Fruit fly (Drosophila melanogaster) whole organism, prepupa: ENCODE results near the gene CG11714.
A peak's percentile ranks its signal among the peaks of the same experiment; 100 is the strongest.

Experiments
- Blimp-1 ChIP-seq: fragments of 200-800 bp; sonication (Bioruptor generic); optimal IDR thresholded peaks from 3 replicates; lab custom pipeline; 2017; ENCODE audit warnings: missing biosample characterization, missing genetic modification characterization, mild to moderate bottlenecking, moderate library complexity, missing genetic modification reagents
- CG10631 ChIP-seq: fragments of 200-800 bp; sonication (Bioruptor generic); optimal IDR thresholded peaks from 2 replicates; lab custom pipeline; 2016; ENCODE audit warnings: missing biosample characterization, missing genetic modification characterization
- CG11294 ChIP-seq: fragments of 200-800 bp; sonication (Bioruptor generic); IDR thresholded peaks from 2 replicates; pipeline ENCODE4 v1.3.6; 2022; ENCODE audit warnings: missing biosample characterization, missing genetic modification characterization
- CG11762 ChIP-seq: fragments of 200-800 bp; sonication (Bioruptor generic); optimal IDR thresholded peaks from 3 replicates; lab custom pipeline; 2016; ENCODE audit warnings: missing biosample characterization, missing genetic modification characterization; ENCODE audit not compliant: insufficient read depth
- CG11902 ChIP-seq: fragments of 200-800 bp; sonication (Bioruptor generic); optimal IDR thresholded peaks from 3 replicates; lab custom pipeline; 2016; ENCODE audit warnings: missing biosample characterization, missing genetic modification characterization
- CG1621 ChIP-seq: fragments of 200-800 bp; sonication (Bioruptor generic); optimal IDR thresholded peaks from 3 replicates; lab custom pipeline; 2018; ENCODE audit warnings: missing biosample characterization, mild to moderate bottlenecking, missing genetic modification characterization
- CG16779 ChIP-seq: fragments of 200-800 bp; sonication (Bioruptor generic); optimal IDR thresholded peaks from 3 replicates; lab custom pipeline; 2017; ENCODE audit warnings: missing biosample characterization, mild to moderate bottlenecking, missing genetic modification characterization
- CG3032 ChIP-seq: fragments of 200-800 bp; optimal IDR thresholded peaks from 2 replicates; lab custom pipeline; 2019; ENCODE audit warnings: missing biosample characterization, mild to moderate bottlenecking, missing genetic modification characterization, moderate library complexity
- CG31627 ChIP-seq: fragments of 200-800 bp; sonication (Bioruptor generic); optimal IDR thresholded peaks from 3 replicates; lab custom pipeline; 2016; ENCODE audit warnings: missing biosample characterization, missing genetic modification characterization
- CG32006 ChIP-seq: fragments of 200-800 bp; sonication (Bioruptor generic); optimal IDR thresholded peaks from 3 replicates; lab custom pipeline; 2017; ENCODE audit warnings: missing biosample characterization, mild to moderate bottlenecking, missing genetic modification characterization
- CG34406 ChIP-seq: fragments of 200-800 bp; sonication (Bioruptor generic); optimal IDR thresholded peaks from 3 replicates; lab custom pipeline; 2016; ENCODE audit warnings: missing biosample characterization, missing genetic modification characterization
- CG4318 ChIP-seq: fragments of 200-800 bp; sonication (Bioruptor generic); optimal IDR thresholded peaks from 3 replicates; lab custom pipeline; 2017; ENCODE audit warnings: missing biosample characterization, mild to moderate bottlenecking, missing genetic modification characterization
- CG6163 ChIP-seq: fragments of 200-800 bp; sonication (Bioruptor generic); IDR thresholded peaks from 3 replicates; pipeline ENCODE4 v1.3.6; 2022; ENCODE audit warnings: missing biosample characterization, missing genetic modification characterization
- CG6276 ChIP-seq: fragments of 200-800 bp; sonication (Bioruptor generic); optimal IDR thresholded peaks from 2 replicates; lab custom pipeline; 2017; ENCODE audit warnings: missing biosample characterization, mild to moderate bottlenecking, missing genetic modification characterization
- CG6808 ChIP-seq: fragments of 200-800 bp; sonication (Bioruptor generic); optimal IDR thresholded peaks from 3 replicates; lab custom pipeline; 2017; ENCODE audit warnings: missing biosample characterization, missing genetic modification characterization, mild to moderate bottlenecking, moderate library complexity, missing genetic modification reagents
- CG6854 ChIP-seq: fragments of 200-800 bp; sonication (Bioruptor generic); optimal IDR thresholded peaks from 2 replicates; lab custom pipeline; 2017; ENCODE audit warnings: missing biosample characterization, mild to moderate bottlenecking, missing genetic modification characterization
- CG7368 ChIP-seq: fragments of 200-800 bp; sonication (Bioruptor generic); optimal IDR thresholded peaks from 3 replicates; lab custom pipeline; 2016; ENCODE audit warnings: missing biosample characterization, missing genetic modification characterization
- CG8119 ChIP-seq: fragments of 200-800 bp; sonication (Bioruptor generic); IDR thresholded peaks from 3 replicates; pipeline ENCODE4 v1.3.6; 2022; ENCODE audit warnings: missing biosample characterization, missing genetic modification characterization
- CG8319 ChIP-seq: fragments of 200-800 bp; sonication (Bioruptor generic); optimal IDR thresholded peaks from 3 replicates; lab custom pipeline; 2016; ENCODE audit warnings: missing biosample characterization, missing genetic modification characterization
- CG8632 ChIP-seq: fragments of 200-800 bp; sonication (Bioruptor generic); optimal IDR thresholded peaks from 3 replicates; lab custom pipeline; 2016; ENCODE audit warnings: missing biosample characterization, missing genetic modification characterization
- CG9139 ChIP-seq: fragments of 200-800 bp; sonication (Bioruptor generic); optimal IDR thresholded peaks from 3 replicates; lab custom pipeline; 2017; ENCODE audit warnings: missing biosample characterization, mild to moderate bottlenecking, missing genetic modification characterization
- Eip75B ChIP-seq: fragments of 200-800 bp; sonication (Bioruptor generic); optimal IDR thresholded peaks from 3 replicates; lab custom pipeline; 2016; ENCODE audit warnings: missing biosample characterization, missing genetic modification characterization
- Eip78C ChIP-seq: fragments of 200-800 bp; sonication (Bioruptor generic); peaks from one replicate; lab custom pipeline; 2016; ENCODE audit warnings: missing biosample characterization, missing genetic modification characterization
- Eip93F ChIP-seq: fragments of 200-800 bp; sonication (Bioruptor generic); optimal IDR thresholded peaks from 2 replicates; lab custom pipeline; 2016; ENCODE audit warnings: missing biosample characterization, mild to moderate bottlenecking, missing genetic modification characterization
- Ets21C ChIP-seq: fragments of 200-800 bp; sonication (Bioruptor generic); optimal IDR thresholded peaks from 3 replicates; lab custom pipeline; 2016; ENCODE audit warnings: missing biosample characterization, missing genetic modification characterization
- Ets96B ChIP-seq: fragments of 200-800 bp; optimal IDR thresholded peaks from 2 replicates; lab custom pipeline; 2019; ENCODE audit warnings: missing biosample characterization, mild to moderate bottlenecking, missing genetic modification characterization, moderate library complexity
- Gug ChIP-seq: fragments of 200-800 bp; sonication (Bioruptor generic); IDR thresholded peaks from 2 replicates; pipeline ENCODE4 v1.3.6; 2022; ENCODE audit warnings: missing biosample characterization, missing genetic modification characterization
- Hr38 ChIP-seq: sonication (Bioruptor generic); optimal IDR thresholded peaks from 2 replicates; lab custom pipeline; 2016; ENCODE audit warnings: missing biosample characterization, missing genetic modification characterization
- Hr39 ChIP-seq: fragments of 200-800 bp; sonication (Bioruptor generic); optimal IDR thresholded peaks from 2 replicates; lab custom pipeline; 2016; ENCODE audit warnings: missing biosample characterization, missing genetic modification characterization
- Hr4 ChIP-seq: fragments of 200-800 bp; sonication (Bioruptor generic); optimal IDR thresholded peaks from 3 replicates; lab custom pipeline; 2016; ENCODE audit warnings: missing biosample characterization, missing genetic modification characterization
- Met ChIP-seq: fragments of 200-800 bp; sonication (Bioruptor generic); optimal IDR thresholded peaks from 3 replicates; lab custom pipeline; 2016; ENCODE audit warnings: missing biosample characterization, missing genetic modification characterization
- OdsH ChIP-seq: fragments of 200-800 bp; sonication (Bioruptor generic); optimal IDR thresholded peaks from 3 replicates; lab custom pipeline; 2016; ENCODE audit warnings: missing biosample characterization, missing genetic modification characterization
- Smox ChIP-seq: fragments of 200-800 bp; sonication (Bioruptor generic); optimal IDR thresholded peaks from 3 replicates; lab custom pipeline; 2016; ENCODE audit warnings: missing biosample characterization, missing genetic modification characterization
- Sox102F ChIP-seq: fragments of 200-800 bp; sonication (Bioruptor generic); optimal IDR thresholded peaks from 2 replicates; lab custom pipeline; 2016; ENCODE audit warnings: missing biosample characterization, mild to moderate bottlenecking, missing genetic modification characterization
- Sox14 ChIP-seq: fragments of 200-800 bp; sonication (Bioruptor generic); optimal IDR thresholded peaks from 3 replicates; lab custom pipeline; 2016; ENCODE audit warnings: missing biosample characterization, missing genetic modification characterization
- Sox15 ChIP-seq: fragments of 200-800 bp; sonication (Bioruptor generic); optimal IDR thresholded peaks from 3 replicates; lab custom pipeline; 2016; ENCODE audit warnings: missing biosample characterization, missing genetic modification characterization
- achi ChIP-seq: fragments of 200-800 bp; sonication (Bioruptor generic); optimal IDR thresholded peaks from 3 replicates; lab custom pipeline; 2016; ENCODE audit warnings: missing biosample characterization, missing genetic modification characterization
- cyc ChIP-seq: fragments of 200-800 bp; sonication (Bioruptor generic); optimal IDR thresholded peaks from 3 replicates; lab custom pipeline; 2016; ENCODE audit warnings: missing biosample characterization, missing genetic modification characterization
- dac ChIP-seq: fragments of 200-800 bp; sonication (Bioruptor generic); optimal IDR thresholded peaks from 2 replicates; lab custom pipeline; 2017; ENCODE audit warnings: missing biosample characterization, mild to moderate bottlenecking, missing genetic modification characterization
- dsx ChIP-seq: fragments of 200-800 bp; optimal IDR thresholded peaks from 3 replicates; lab custom pipeline; 2019; ENCODE audit warnings: missing biosample characterization, mild to moderate bottlenecking, missing genetic modification characterization, moderate library complexity; ENCODE audit not compliant: poor library complexity, severe bottlenecking
- eg ChIP-seq: fragments of 200-800 bp; sonication (Bioruptor generic); IDR thresholded peaks from 3 replicates; pipeline ENCODE4 v1.3.6; 2022; ENCODE audit warnings: missing biosample characterization, missing genetic modification characterization
- fd59A ChIP-seq: fragments of 200-800 bp; sonication (Bioruptor generic); optimal IDR thresholded peaks from 2 replicates; lab custom pipeline; 2017; ENCODE audit warnings: missing biosample characterization, mild to moderate bottlenecking, missing genetic modification characterization, missing genetic modification reagents
- fd85E ChIP-seq: fragments of 200-800 bp; sonication (Bioruptor generic); optimal IDR thresholded peaks from 3 replicates; lab custom pipeline; 2016; ENCODE audit warnings: missing biosample characterization, missing genetic modification characterization
- fkh ChIP-seq: fragments of 200-800 bp; sonication (Bioruptor generic); optimal IDR thresholded peaks from 3 replicates; lab custom pipeline; 2017; ENCODE audit warnings: missing biosample characterization, mild to moderate bottlenecking, missing genetic modification characterization, moderate library complexity
- lz ChIP-seq: fragments of 200-800 bp; sonication (Bioruptor generic); optimal IDR thresholded peaks from 3 replicates; lab custom pipeline; 2016; ENCODE audit warnings: missing biosample characterization, missing genetic modification characterization
- net ChIP-seq: fragments of 200-800 bp; sonication (Bioruptor generic); optimal IDR thresholded peaks from 3 replicates; lab custom pipeline; 2016; ENCODE audit warnings: missing biosample characterization, missing genetic modification characterization
- spab ChIP-seq: fragments of 200-800 bp; sonication (Bioruptor generic); optimal IDR thresholded peaks from 2 replicates; lab custom pipeline; 2017; ENCODE audit warnings: missing biosample characterization, mild to moderate bottlenecking, missing genetic modification characterization, missing genetic modification reagents
- ss ChIP-seq, 2 experiments: fragments of 200-800 bp; sonication (Bioruptor generic); optimal IDR thresholded peaks; 2 replicates in 1 of 2; 3 replicates in 1 of 2; lab custom pipeline; 2017 to 2018; ENCODE audit warnings: mild to moderate bottlenecking in 2 of 2, missing biosample characterization in 2 of 2, missing genetic modification characterization in 2 of 2, moderate library complexity in 1 of 2
- svp ChIP-seq: fragments of 200-800 bp; sonication (Bioruptor generic); peaks from one replicate; lab custom pipeline; 2016; ENCODE audit warnings: missing biosample characterization, missing genetic modification characterization
- topi ChIP-seq: fragments of 200-800 bp; sonication (Bioruptor generic); optimal IDR thresholded peaks from 3 replicates; lab custom pipeline; 2016; ENCODE audit warnings: missing biosample characterization, missing genetic modification characterization
- vri ChIP-seq: fragments of 200-800 bp; sonication (Bioruptor generic); optimal IDR thresholded peaks from 3 replicates; lab custom pipeline; 2016; ENCODE audit warnings: missing biosample characterization, mild to moderate bottlenecking, missing genetic modification characterization

The CG11714 gene

dm6 chr3L:11491222-11491873 lies 31.2 kb downstream of the CG11714 start:
- TF ChIP-seq svp = peak; percentile 96
- TF ChIP-seq dsx (GFP tag; lab: Kevin White, UChicago) = peak; percentile 48
- no peak for TF ChIP-seq CG9139 (GFP tag; lab: Kevin White, UChicago)
- TF ChIP-seq OdsH (GFP tag; lab: Kevin White, UChicago) = peak; percentile 70
- TF ChIP-seq cyc = peak; percentile 81
- TF ChIP-seq Hr4 (GFP tag; lab: Kevin White, UChicago) = peak; percentile 52
- peak; percentile 72 for TF ChIP-seq CG6163 (GFP tag; lab: Robert Waterston, UW)
- TF ChIP-seq Smox = peak; percentile 80
- TF ChIP-seq CG8632 = peak; percentile 63
- TF ChIP-seq Sox14 (GFP tag; lab: Kevin White, UChicago) = peak; percentile 77
- peak; percentile 71 for TF ChIP-seq CG8319 (GFP tag; lab: Kevin White, UChicago)
- TF ChIP-seq Ets96B = peak; percentile 57
- peak; percentile 41 for TF ChIP-seq CG6808 (GFP tag; lab: Kevin White, UChicago)
- peak; percentile 78 for TF ChIP-seq Ets21C (GFP tag; lab: Kevin White, UChicago)
- TF ChIP-seq CG6276 (GFP tag; lab: Kevin White, UChicago) = peak; percentile 46
- peak; percentile 80 for TF ChIP-seq lz (GFP tag; lab: Kevin White, UChicago)
- TF ChIP-seq CG11762 (GFP tag; lab: Kevin White, UChicago) = peak; percentile 27
- peak; percentile 7 for TF ChIP-seq fd85E (GFP tag; lab: Kevin White, UChicago)
- no peak for TF ChIP-seq dac (GFP tag; lab: Kevin White, UChicago)
- peak; percentile 53 for TF ChIP-seq CG6854 (GFP tag; lab: Kevin White, UChicago)
- TF ChIP-seq topi (GFP tag; lab: Kevin White, UChicago) = peak; percentile 86
- peak; percentile 64 for TF ChIP-seq CG32006 (GFP tag; lab: Kevin White, UChicago)
- no peak for TF ChIP-seq CG16779 (tag; lab: Kevin White, UChicago)
- peak; percentile 43 to 49 for TF ChIP-seq ss (GFP tag; optimal IDR thresholded peaks at IDR 0.05; lab: Kevin White, UChicago)
- TF ChIP-seq CG3032 (tag; lab: Kevin White, UChicago) = peak; percentile 61
- peak; percentile 94 for TF ChIP-seq Eip78C (GFP tag; lab: Kevin White, UChicago)
- TF ChIP-seq Hr39 (GFP tag; lab: Kevin White, UChicago) = peak; percentile 90
- peak; percentile 73 for TF ChIP-seq CG11902 (GFP tag; lab: Kevin White, UChicago)
- TF ChIP-seq CG11294 (GFP tag; lab: Robert Waterston, UW) = no peak
- TF ChIP-seq fd59A (GFP tag; lab: Kevin White, UChicago) = peak; percentile 17
- TF ChIP-seq Sox102F (GFP tag; lab: Kevin White, UChicago) = peak; percentile 72
- peak; percentile 65 for TF ChIP-seq Eip75B (GFP tag; lab: Kevin White, UChicago)
- TF ChIP-seq CG8119 (GFP tag; lab: Robert Waterston, UW) = peak; percentile 64
- peak; percentile 2 for TF ChIP-seq fkh (GFP tag; lab: Kevin White, UChicago)
- TF ChIP-seq Eip93F = no peak
- TF ChIP-seq CG10631 (GFP tag; lab: Kevin White, UChicago) = peak; percentile 57
- TF ChIP-seq Sox15 (GFP tag; lab: Kevin White, UChicago) = peak; percentile 62
- TF ChIP-seq Met (GFP tag; lab: Kevin White, UChicago) = peak; percentile 84
- TF ChIP-seq Hr38 (GFP tag; lab: Kevin White, UChicago) = no peak
- peak; percentile 54 for TF ChIP-seq Blimp-1
- peak; percentile 86 for TF ChIP-seq CG31627 (GFP tag; lab: Kevin White, UChicago)
- peak; percentile 56 for TF ChIP-seq net (GFP tag; lab: Kevin White, UChicago)
- TF ChIP-seq achi (GFP tag; lab: Kevin White, UChicago) = peak; percentile 71
- peak; percentile 68; the same call in 2 of the 3 replicates for TF ChIP-seq eg
- peak; percentile 65 for TF ChIP-seq vri (GFP tag; lab: Kevin White, UChicago)
- peak; percentile 48 for TF ChIP-seq Gug (GFP tag; lab: Robert Waterston, UW)
- TF ChIP-seq spab = peak; percentile 10
- TF ChIP-seq CG7368 = peak; percentile 62
- no peak for TF ChIP-seq CG4318
- TF ChIP-seq CG1621 (tag; lab: Kevin White, UChicago) = no peak
- peak; percentile 71 for TF ChIP-seq CG34406 (GFP tag; lab: Kevin White, UChicago)
